Worm (Caenorhabditis elegans) whole organism, midembryonic: ENCODE data around the gene ifas-3.

Experiments used
- T22C8.4 ChIP-seq: fragments of 200-800 bp; sonication (Bioruptor generic); IDR thresholded peaks from 2 replicates; pipeline ENCODE4 v1.3.6; 2022; ENCODE audit warnings: missing genetic modification characterization, missing compliant biosample characterization
- cog-1 ChIP-seq: sonication (generic microtip); optimal IDR thresholded peaks from 2 replicates; lab custom pipeline; 2016; ENCODE audit warnings: missing genetic modification characterization, missing compliant biosample characterization
- flt-1 ChIP-seq: fragments of 200-800 bp; sonication (Bioruptor generic); IDR thresholded peaks from 2 replicates; pipeline ENCODE4 v1.3.6; 2022; ENCODE audit warnings: missing genetic modification characterization, missing compliant biosample characterization
- klf-2 ChIP-seq: fragments of 200-800 bp; sonication (Bioruptor generic); conservative IDR thresholded peaks from 2 replicates; pipeline ENCODE4 v1.3.6; 2022; ENCODE audit warnings: missing genetic modification reagents, missing genetic modification characterization, missing compliant biosample characterization
- med-1 ChIP-seq: sonication (generic microtip); optimal IDR thresholded peaks from 2 replicates; lab custom pipeline; 2017; ENCODE audit warnings: missing genetic modification characterization, mild to moderate bottlenecking, missing compliant biosample characterization, antibody characterized with exemption, missing genetic modification reagents; ENCODE audit not compliant: insufficient read depth
- ref-1 ChIP-seq: fragments of 200-800 bp; sonication (Bioruptor generic); conservative IDR thresholded peaks from 2 replicates; pipeline ENCODE4 v1.3.6; 2022; ENCODE audit warnings: missing genetic modification reagents, missing genetic modification characterization, missing compliant biosample characterization
- tab-1 ChIP-seq: fragments of 200-800 bp; sonication (Bioruptor generic); IDR thresholded peaks from 2 replicates; pipeline ENCODE4 v1.3.6; 2022; ENCODE audit warnings: missing genetic modification characterization, missing compliant biosample characterization
- ztf-23 ChIP-seq: fragments of 200-800 bp; sonication (Bioruptor generic); IDR thresholded peaks from 2 replicates; pipeline ENCODE4 v1.3.6; 2022; ENCODE audit warnings: missing genetic modification reagents, missing genetic modification characterization, missing compliant biosample characterization
- ztf-29 ChIP-seq: fragments of 200-800 bp; sonication (Bioruptor generic); IDR thresholded peaks from 2 replicates; pipeline ENCODE4 v1.3.6; 2022; ENCODE audit warnings: missing genetic modification reagents, missing genetic modification characterization, missing compliant biosample characterization

The ifas-3 gene

DNA sequence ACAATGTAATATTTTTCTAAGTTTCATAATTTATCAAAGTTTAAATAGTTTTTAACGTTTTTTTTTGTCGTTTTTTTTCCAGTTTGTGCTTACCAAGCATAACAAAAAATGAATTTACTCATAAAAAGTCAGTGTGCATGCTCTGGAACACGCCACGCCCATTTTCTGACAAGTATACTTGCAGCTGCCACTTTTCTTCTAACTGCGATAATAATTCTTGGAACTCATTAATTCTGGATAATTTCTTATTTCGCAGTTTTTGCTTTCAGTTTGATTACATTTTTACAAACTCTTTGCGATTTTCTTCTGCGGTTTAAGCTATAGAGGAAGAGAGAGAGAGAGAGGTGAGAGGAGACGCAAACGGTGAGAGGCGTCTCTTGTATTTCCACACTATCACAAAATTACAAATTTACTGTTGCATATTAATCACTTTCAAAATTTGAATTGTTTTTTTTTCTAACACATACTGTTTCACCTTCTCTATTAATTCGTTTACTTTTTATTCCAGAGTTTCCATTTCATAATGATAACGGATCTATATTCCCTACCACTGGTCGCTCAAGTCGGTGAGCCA, 44.5 kb downstream of the ifas-3 start, which contains the start of gene srv-15:
srv-15 (plus strand) TSS at position 524 of the 574 bp plus-strand sequence.
- no peak for TF ChIP-seq ztf-29
- TF ChIP-seq klf-2 (GFP tag; lab: Robert Waterston, UW): no peak
- TF ChIP-seq T22C8.4 (GFP tag; lab: Robert Waterston, UW): no peak
- no peak for TF ChIP-seq ztf-23 (GFP tag; lab: Robert Waterston, UW)
- TF ChIP-seq cog-1: no peak
- TF ChIP-seq flt-1 (GFP tag; lab: Robert Waterston, UW): no peak
- TF ChIP-seq med-1 (GFP tag; lab: Kevin White, UChicago): no peak
- TF ChIP-seq tab-1 (GFP tag; lab: Robert Waterston, UW): no peak
- TF ChIP-seq ref-1 (GFP tag; lab: Robert Waterston, UW): no peak

- no peak for TF ChIP-seq flt-1 (GFP tag; lab: Robert Waterston, UW)
- TF ChIP-seq med-1 (GFP tag; lab: Kevin White, UChicago): no peak
Observed at ce11 chrIV:15901123-15901522, 49.6 kb downstream of the ifas-3 start, which contains the start of gene Y105C5B.5. Y105C5B.5 (minus strand) TSS chrIV:15901225.

DNA sequence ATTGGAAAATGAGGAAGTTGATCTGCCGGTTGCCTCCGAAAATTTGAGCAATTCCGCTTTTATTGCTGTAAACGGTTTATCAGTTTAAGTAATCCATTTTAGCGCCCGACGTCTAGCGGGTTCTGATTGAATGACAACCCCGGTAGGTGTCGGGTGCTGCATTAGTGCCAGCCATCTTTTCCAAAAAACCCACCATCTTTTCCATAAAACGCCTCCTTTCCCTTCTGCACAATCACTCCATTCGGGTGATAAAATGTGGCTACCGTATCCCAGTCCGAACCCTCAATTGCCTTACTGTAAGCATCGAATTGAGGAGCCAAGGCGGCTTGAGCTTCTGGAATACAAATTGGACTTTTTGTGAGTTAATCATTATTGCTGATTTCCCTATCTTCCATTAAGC, 50.5 kb downstream of the ifas-3 start:
- TF ChIP-seq med-1 (GFP tag; lab: Kevin White, UChicago) (no peak), tab-1 (GFP tag; lab: Robert Waterston, UW) (no peak), ztf-23 (GFP tag; lab: Robert Waterston, UW) (no peak)
